6 fruit fly cellular contexts compared by ENCODE assay signal in the genomic region with DNA sequence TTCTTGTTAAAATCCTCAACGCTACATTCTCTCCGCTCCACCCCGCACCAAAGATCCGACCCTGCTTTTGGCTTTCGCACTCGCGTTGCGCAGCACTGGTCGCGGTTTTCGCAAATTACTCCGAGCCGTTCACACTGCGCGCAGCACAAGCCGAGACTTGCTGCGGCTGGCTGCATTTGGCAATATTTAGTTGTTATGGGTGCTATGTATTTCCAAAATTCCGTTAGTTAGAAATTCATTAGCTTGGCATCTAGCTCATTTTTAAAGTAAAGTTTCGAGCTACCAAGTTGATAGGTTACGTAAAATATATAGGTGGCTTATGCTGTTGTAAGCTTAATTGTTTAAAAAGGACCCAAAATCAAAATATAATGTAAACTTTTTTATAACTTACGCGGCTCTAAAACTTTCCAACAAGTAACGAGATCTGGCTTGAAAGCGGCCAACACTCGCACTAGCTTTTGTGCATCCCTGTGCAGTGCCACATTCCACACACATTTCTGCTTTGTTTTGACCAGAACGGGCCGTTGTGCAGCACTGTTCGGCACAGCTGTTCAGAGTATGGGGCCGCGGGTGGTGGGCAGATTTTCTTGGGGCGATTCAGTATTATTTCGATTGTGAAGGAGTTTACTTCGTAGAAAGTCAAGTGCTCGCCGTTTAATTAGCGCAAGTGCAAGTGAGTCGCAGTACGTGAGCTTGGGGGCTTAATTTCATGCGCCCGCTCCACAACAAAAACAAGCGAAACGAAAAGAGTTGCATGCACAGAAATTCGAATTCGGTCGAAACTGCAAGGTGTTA.
TF ChIP-seq lines count a peak whose summit lies in the region.

A gene (minus strand): TSS at position 63 of the 795 bp plus-strand sequence.
A gene (plus strand): TSS at position 554 of the 795 bp plus-strand sequence.

- no peak for TF ChIP-seq CTCF in whole organism, embryonic (GFP tag; optimal IDR thresholded peaks at IDR 0.05; lab: Kevin White, UChicago)

TF ChIP-seq in Kc167, 6 proteins besides CTCF, POLR2A, EP300 and RAD21:
- TF ChIP-seq Myc (optimal IDR thresholded peaks at IDR 0.05; lab: Kevin White, UChicago) (no peak), insv (optimal IDR thresholded peaks at IDR 0.05; lab: Kevin White, UChicago) (no peak), Sin3A (optimal IDR thresholded peaks at IDR 0.05; lab: Kevin White, UChicago) (peak; percentile 70), h (optimal IDR thresholded peaks at IDR 0.05; lab: Kevin White, UChicago) (no peak), ttk (optimal IDR thresholded peaks at IDR 0.05; lab: Kevin White, UChicago) (no peak), psq (optimal IDR thresholded peaks at IDR 0.05; lab: Kevin White, UChicago) (no peak)

TF ChIP-seq in whole organism, adult, 20 proteins besides CTCF, POLR2A, EP300 and RAD21 (continues in another document):
- TF ChIP-seq CG7045 (GFP tag; optimal IDR thresholded peaks at IDR 0.05; lab: Kevin White, UChicago) (peak; percentile 71), ovo (GFP tag; optimal IDR thresholded peaks at IDR 0.05; lab: Kevin White, UChicago) (peak; percentile 68), Clk (GFP tag; optimal IDR thresholded peaks at IDR 0.05; lab: Kevin White, UChicago) (peak; percentile 88), CG7101 (tag; optimal IDR thresholded peaks at IDR 0.05; lab: Kevin White, UChicago) (peak; percentile 70), Hr96 (GFP tag; optimal IDR thresholded peaks at IDR 0.05; lab: Kevin White, UChicago) (peak; percentile 87), CG12768 (GFP tag; optimal IDR thresholded peaks at IDR 0.05; lab: Kevin White, UChicago) (peak; percentile 59), toe (GFP tag; optimal IDR thresholded peaks at IDR 0.05; lab: Kevin White, UChicago) (peak; percentile 92), tj (GFP tag; optimal IDR thresholded peaks at IDR 0.05; lab: Kevin White, UChicago) (peak; percentile 95), bab1 (GFP tag; optimal IDR thresholded peaks at IDR 0.05; lab: Kevin White, UChicago) (peak; percentile 77), CG11617 (GFP tag; optimal IDR thresholded peaks at IDR 0.05; lab: Kevin White, UChicago) (peak; percentile 76), cic (GFP tag; optimal IDR thresholded peaks at IDR 0.05; lab: Kevin White, UChicago) (peak; percentile 65), kay (GFP tag; lab: Kevin White, UChicago; ENCODE audit: borderline replicate concordance) (no peak), Crg-1 (GFP tag; optimal IDR thresholded peaks at IDR 0.05; lab: Kevin White, UChicago) (peak; percentile 75), pad (GFP tag; optimal IDR thresholded peaks at IDR 0.05; lab: Kevin White, UChicago) (peak; percentile 66), CG14711 (tag; optimal IDR thresholded peaks at IDR 0.05; lab: Kevin White, UChicago) (peak; percentile 30)

TF ChIP-seq in whole organism, embryonic, 481 proteins besides CTCF, POLR2A, EP300 and RAD21 (continues in another document):
- peak; percentile 25; the same call in 1 of the 2 replicates for TF ChIP-seq CG1024 (GFP tag; IDR thresholded peaks at IDR 0.05; lab: Robert Waterston, UW)
- TF ChIP-seq esg (GFP tag; conservative IDR thresholded peaks at IDR 0.05; lab: Robert Waterston, UW), result no peak; the same call in 1 of the 2 replicates
- peak; percentile 95 for TF ChIP-seq sens (GFP tag; lab: Kevin White, UChicago)
- peak; percentile 71 for TF ChIP-seq Chrac-16 (GFP tag; optimal IDR thresholded peaks at IDR 0.05; lab: Kevin White, UChicago)
- peak; percentile 40 for TF ChIP-seq Aef1 (GFP tag; IDR thresholded peaks at IDR 0.05; lab: Robert Waterston, UW)
- no peak for TF ChIP-seq CG2129 (GFP tag; IDR thresholded peaks at IDR 0.05; lab: Robert Waterston, UW; ENCODE audit: partially characterized antibody)
- peak; percentile 58 for TF ChIP-seq ab (GFP tag; optimal IDR thresholded peaks at IDR 0.05; lab: Kevin White, UChicago)
- no peak for TF ChIP-seq HHEX (GFP tag; optimal IDR thresholded peaks at IDR 0.05; lab: Kevin White, UChicago)
- no peak; the same call in none of the 2 replicates for TF ChIP-seq CG31224 (GFP tag; IDR thresholded peaks at IDR 0.05; lab: Robert Waterston, UW)
- TF ChIP-seq fru (optimal IDR thresholded peaks at IDR 0.05; lab: Kevin White, UChicago), result no peak
- TF ChIP-seq CG4328 (GFP tag; optimal IDR thresholded peaks at IDR 0.05; lab: Kevin White, UChicago), result peak; percentile 41
- TF ChIP-seq Ssrp (tag; optimal IDR thresholded peaks at IDR 0.05; lab: Kevin White, UChicago), result peak; percentile 65
- peak; percentile 49 for TF ChIP-seq CG34376 (GFP tag; optimal IDR thresholded peaks at IDR 0.05; lab: Kevin White, UChicago)
- TF ChIP-seq CG11723 (GFP tag; optimal IDR thresholded peaks at IDR 0.05; lab: Kevin White, UChicago), result peak; percentile 19
- TF ChIP-seq ham (GFP tag; IDR thresholded peaks at IDR 0.05; lab: Robert Waterston, UW), result no peak; the same call in 1 of the 2 replicates

TF ChIP-seq in whole organism, prepupa, 60 proteins besides CTCF, POLR2A, EP300 and RAD21 (continues in another document):
- TF ChIP-seq Ets96B (tag; optimal IDR thresholded peaks at IDR 0.05; lab: Kevin White, UChicago), result peak; percentile 25
- no peak for TF ChIP-seq Hr4 (GFP tag; optimal IDR thresholded peaks at IDR 0.05; lab: Kevin White, UChicago)
- peak; percentile 77 for TF ChIP-seq CG10631 (GFP tag; optimal IDR thresholded peaks at IDR 0.05; lab: Kevin White, UChicago)
- TF ChIP-seq Smox (GFP tag; optimal IDR thresholded peaks at IDR 0.05; lab: Kevin White, UChicago), result no peak
- TF ChIP-seq CG3032 (tag; optimal IDR thresholded peaks at IDR 0.05; lab: Kevin White, UChicago), result peak; percentile 56
- TF ChIP-seq acj6 (GFP tag; optimal IDR thresholded peaks at IDR 0.05; lab: Kevin White, UChicago), result peak; percentile 53
- no peak for TF ChIP-seq CG4318 (GFP tag; optimal IDR thresholded peaks at IDR 0.05; lab: Kevin White, UChicago)
- peak; percentile 81 for TF ChIP-seq Hr39 (GFP tag; optimal IDR thresholded peaks at IDR 0.05; lab: Kevin White, UChicago)
- peak; percentile 77 for TF ChIP-seq CG32006 (GFP tag; optimal IDR thresholded peaks at IDR 0.05; lab: Kevin White, UChicago)
- TF ChIP-seq CG3919 (GFP tag; optimal IDR thresholded peaks at IDR 0.05; lab: Kevin White, UChicago), result peak; percentile 62
- TF ChIP-seq CG8119 (GFP tag; IDR thresholded peaks at IDR 0.05; lab: Robert Waterston, UW), result peak; percentile 35; the same call in 1 of the 3 replicates
- no peak for TF ChIP-seq fkh (GFP tag; optimal IDR thresholded peaks at IDR 0.05; lab: Kevin White, UChicago)
- TF ChIP-seq dsx (GFP tag; optimal IDR thresholded peaks at IDR 0.05; lab: Kevin White, UChicago; ENCODE audit: poor library complexity, severe bottlenecking), result peak; percentile 6
- peak; percentile 30; the same call in 1 of the 2 replicates for TF ChIP-seq CG15336 (GFP tag; IDR thresholded peaks at IDR 0.05; lab: Robert Waterston, UW)
- peak; percentile 29 for TF ChIP-seq Eip93F (GFP tag; optimal IDR thresholded peaks at IDR 0.05; lab: Kevin White, UChicago)

TF ChIP-seq in whole organism, pupa, 21 proteins besides CTCF, POLR2A, EP300 and RAD21 (continues in another document):
- TF ChIP-seq D1 (tag; optimal IDR thresholded peaks at IDR 0.05; lab: Kevin White, UChicago) (no peak), CG17806 (tag; optimal IDR thresholded peaks at IDR 0.05; lab: Kevin White, UChicago) (peak; percentile 40), CG15710 (tag; optimal IDR thresholded peaks at IDR 0.05; lab: Kevin White, UChicago) (peak; percentile 54), Pif1B (GFP tag; optimal IDR thresholded peaks at IDR 0.05; lab: Kevin White, UChicago) (peak; percentile 52), CG10348 (GFP tag; IDR thresholded peaks at IDR 0.05; lab: Robert Waterston, UW) (no peak), EcR (GFP tag; optimal IDR thresholded peaks at IDR 0.05; lab: Kevin White, UChicago) (no peak), CG32121 (GFP tag; IDR thresholded peaks at IDR 0.05; lab: Robert Waterston, UW) (no peak), gl (tag; optimal IDR thresholded peaks at IDR 0.05; lab: Kevin White, UChicago) (no peak), CG9948 (tag; optimal IDR thresholded peaks at IDR 0.05; lab: Kevin White, UChicago) (peak; percentile 46), Ets98B (GFP tag; IDR thresholded peaks at IDR 0.05; lab: Robert Waterston, UW) (peak; percentile 36), CG4496 (GFP tag; IDR thresholded peaks at IDR 0.05; lab: Robert Waterston, UW) (peak; percentile 45), CG8159 (tag; optimal IDR thresholded peaks at IDR 0.05; lab: Kevin White, UChicago) (peak; percentile 62), fd96Ca (GFP tag; IDR thresholded peaks at IDR 0.05; lab: Robert Waterston, UW) (peak; percentile 65), Snoo (tag; optimal IDR thresholded peaks at IDR 0.05; lab: Kevin White, UChicago) (peak; percentile 22), CG34367 (tag; optimal IDR thresholded peaks at IDR 0.05; lab: Kevin White, UChicago) (peak; percentile 17), CG12605 (GFP tag; IDR thresholded peaks at IDR 0.05; lab: Robert Waterston, UW) (no peak; the same call in 1 of the 2 replicates), Pif1A (GFP tag; optimal IDR thresholded peaks at IDR 0.05; lab: Kevin White, UChicago) (no peak)

TF ChIP-seq in whole organism, wandering third instar larva, 38 proteins besides CTCF, POLR2A, EP300 and RAD21 (continues in another document):
- TF ChIP-seq h (GFP tag; optimal IDR thresholded peaks at IDR 0.05; lab: Kevin White, UChicago) (peak; percentile 75), tai (GFP tag; optimal IDR thresholded peaks at IDR 0.05; lab: Kevin White, UChicago) (no peak), lola (GFP tag; optimal IDR thresholded peaks at IDR 0.05; lab: Kevin White, UChicago) (no peak), Hr83 (GFP tag; optimal IDR thresholded peaks at IDR 0.05; lab: Kevin White, UChicago; ENCODE audit: poor library complexity, severe bottlenecking) (peak; percentile 96), woc (GFP tag; optimal IDR thresholded peaks at IDR 0.05; lab: Kevin White, UChicago) (peak; percentile 95), Vsx2 (GFP tag; optimal IDR thresholded peaks at IDR 0.05; lab: Kevin White, UChicago; ENCODE audit: partially characterized antibody) (no peak), Rel (GFP tag; optimal IDR thresholded peaks at IDR 0.05; lab: Kevin White, UChicago) (no peak), Rel (tag; optimal IDR thresholded peaks at IDR 0.05; lab: Kevin White, UChicago) (peak; percentile 47), dmrt93B (GFP tag; optimal IDR thresholded peaks at IDR 0.05; lab: Kevin White, UChicago) (peak; percentile 64), pan (optimal IDR thresholded peaks at IDR 0.05; lab: Kevin White, UChicago) (no peak), dl (GFP tag; optimal IDR thresholded peaks at IDR 0.05; lab: Kevin White, UChicago; ENCODE audit: insufficient read depth in 1 of 2, partially characterized antibody in 2 of 2) (no peak), OdsH (GFP tag; optimal IDR thresholded peaks at IDR 0.05; lab: Kevin White, UChicago) (peak; percentile 49), N (GFP tag; optimal IDR thresholded peaks at IDR 0.05; lab: Kevin White, UChicago) (no peak), CG32264 (GFP tag; optimal IDR thresholded peaks at IDR 0.05; lab: Kevin White, UChicago) (no peak), Dfd (GFP tag; optimal IDR thresholded peaks at IDR 0.05; lab: Kevin White, UChicago) (no peak), dsf (GFP tag; optimal IDR thresholded peaks at IDR 0.05; lab: Kevin White, UChicago; ENCODE audit: borderline replicate concordance) (no peak), Myc (optimal IDR thresholded peaks at IDR 0.05; lab: Kevin White, UChicago) (peak; percentile 93), sv (GFP tag; optimal IDR thresholded peaks at IDR 0.05; lab: Kevin White, UChicago) (peak; percentile 85)
